Fruit fly (Drosophila melanogaster) whole organism: ENCODE results near the gene rdx.

Experiments
- Dll ChIP-seq: fragments of >200 bp; optimal IDR thresholded peaks from 2 replicates; lab custom pipeline; 2017
- EcR ChIP-seq, 2 experiments: fragments of >200 bp; optimal IDR thresholded peaks; 2 replicates each; lab custom pipeline; 2017; ENCODE audit warnings: missing biosample characterization in 2 of 2, missing genetic modification characterization in 2 of 2, missing genetic modification reagents in 2 of 2
- pan ChIP-seq: fragments of >200 bp; optimal IDR thresholded peaks from 2 replicates; lab custom pipeline; 2017
- psq ChIP-seq: fragments of >200 bp; optimal IDR thresholded peaks from 2 replicates; lab custom pipeline; 2017
- usp ChIP-seq: fragments of >200 bp; optimal IDR thresholded peaks from 2 replicates; lab custom pipeline; 2017; ENCODE audit warnings: missing biosample characterization, missing genetic modification characterization, mixed read lengths

- TF ChIP-seq pan (no peak), EcR (GFP tag; optimal IDR thresholded peaks at IDR 0.05; lab: Kevin White, UChicago) (no peak), usp (GFP tag; lab: Kevin White, UChicago) (no peak), psq (lab: Kevin White, UChicago) (no peak), Dll (lab: Kevin White, UChicago) (no peak)
Measured at dm6 chr3R:13976070-13976492, 55.8 kb downstream of the rdx start.
